Worm (Caenorhabditis elegans): ENCODE results near the gene F54D12.9.

- TF ChIP-seq ztf-4 (tag; optimal IDR thresholded peaks at IDR 0.05) (no peak), nhr-90 (tag; optimal IDR thresholded peaks at IDR 0.05; ENCODE audit: poor library complexity) (no peak), lsy-2 (tag; optimal IDR thresholded peaks at IDR 0.05) (no peak), unc-86 (tag; optimal IDR thresholded peaks at IDR 0.05) (no peak), ama-1 (optimal IDR thresholded peaks at IDR 0.05) (no peak), Y116A8C.19 (tag; optimal IDR thresholded peaks at IDR 0.05; ENCODE audit: borderline replicate concordance) (no peak)
Observed at ce11 chrII:1369322-1369721, 12.2 kb downstream of the F54D12.9 start.

Measured in whole organism, L1 larva.